Worm (Caenorhabditis elegans): ENCODE measurements around the gene F01D5.10.
A peak's percentile ranks its signal among the peaks of the same experiment; 100 is the strongest.

- TF ChIP-seq R02D3.7 (tag; optimal IDR thresholded peaks at IDR 0.05) (no peak), unc-62 (GFP tag; optimal IDR thresholded peaks at IDR 0.05 in 1 of 2) (no peak), unc-62 (tag; optimal IDR thresholded peaks at IDR 0.05) (no peak), nhr-77 (tag; optimal IDR thresholded peaks at IDR 0.05) (no peak), vab-7 (GFP tag; IDR thresholded peaks at IDR 0.05) (no peak), lin-13 (GFP tag; optimal IDR thresholded peaks at IDR 0.05) (no peak), mep-1 (tag; optimal IDR thresholded peaks at IDR 0.05) (no peak), Y75B8A.6 (GFP tag; IDR thresholded peaks at IDR 0.05) (no peak), pqm-1 (tag; optimal IDR thresholded peaks at IDR 0.05) (no peak), mdl-1 (tag; optimal IDR thresholded peaks at IDR 0.05) (peak in 1 of 2 experiments; percentile 7), nhr-111 (GFP tag; optimal IDR thresholded peaks at IDR 0.05) (no peak)
These were observed 16.4 kb downstream of the F01D5.10 start for ce11 chrII:14004770-14005169.
